Fruit fly (Drosophila melanogaster): ENCODE measurements around the gene Pvf3.

DNA sequence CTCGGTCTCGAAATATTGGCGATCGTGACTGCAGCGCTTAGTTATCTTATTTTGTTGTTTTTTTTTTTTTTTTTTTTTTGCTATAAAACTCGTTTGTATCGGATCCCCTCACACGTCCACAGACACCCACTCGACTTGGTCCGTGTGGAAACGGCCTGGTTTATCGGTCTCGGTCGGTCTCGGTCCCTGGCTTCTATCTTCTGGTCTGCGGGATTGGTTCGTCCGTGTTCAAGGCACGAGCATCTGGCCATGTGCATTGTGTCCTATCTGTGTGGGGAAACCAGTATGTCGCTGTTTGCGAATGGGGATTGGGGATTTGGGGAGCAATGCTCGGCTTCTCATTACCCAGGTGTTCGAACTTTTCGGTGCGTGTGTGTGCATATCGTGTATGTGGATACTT is 32.2 kb upstream of the Pvf3 start, which contains the start of gene CG4496:
- TF ChIP-seq h (optimal IDR thresholded peaks at IDR 0.05) (no peak), ttk (optimal IDR thresholded peaks at IDR 0.05) (no peak), Myc (optimal IDR thresholded peaks at IDR 0.05) (no peak), psq (optimal IDR thresholded peaks at IDR 0.05) (no peak), Sin3A (optimal IDR thresholded peaks at IDR 0.05) (no peak)
